Worm (Caenorhabditis elegans) whole organism, L4 larva: Measurements from ENCODE around the gene fbxb-85.

ENCODE experiments used
- D1046.2 ChIP-seq: fragments of 200-800 bp; sonication (Bioruptor generic); IDR thresholded peaks from 2 replicates; pipeline ENCODE4 v1.3.6; 2022; ENCODE audit warnings: missing genetic modification characterization, missing compliant biosample characterization
- F26F4.8 ChIP-seq: fragments of 200-800 bp; sonication (Bioruptor generic); conservative IDR thresholded peaks from 2 replicates; pipeline ENCODE4 v1.3.6; 2022; ENCODE audit warnings: missing genetic modification characterization, missing compliant biosample characterization
- F44E2.7 ChIP-seq: fragments of 200-800 bp; sonication (Bioruptor generic); IDR thresholded peaks from 2 replicates; pipeline ENCODE4 v2.1.2; 2022; ENCODE audit warnings: missing genetic modification characterization, missing compliant biosample characterization
- F49E8.2 ChIP-seq: sonication (generic microtip); optimal IDR thresholded peaks from 2 replicates; lab custom pipeline; 2016; ENCODE audit warnings: missing compliant biosample characterization, mild to moderate bottlenecking, missing genetic modification characterization, borderline replicate concordance
- T20F7.1 ChIP-seq: fragments of 200-800 bp; sonication (Bioruptor generic); optimal IDR thresholded peaks from 2 replicates; lab custom pipeline; 2018; ENCODE audit warnings: mild to moderate bottlenecking, missing genetic modification characterization, missing compliant biosample characterization
- T26A8.4 ChIP-seq: fragments of 200-800 bp; sonication (Bioruptor generic); IDR thresholded peaks from 2 replicates; pipeline ENCODE4 v1.3.6; 2022; ENCODE audit warnings: missing genetic modification characterization, missing compliant biosample characterization
- Y105C5A.15 ChIP-seq: fragments of 200-800 bp; sonication (Bioruptor generic); IDR thresholded peaks from 2 replicates; pipeline ENCODE4 v1.3.6; 2022; ENCODE audit warnings: missing genetic modification characterization, missing compliant biosample characterization
- Y75B8A.6 ChIP-seq: fragments of 200-800 bp; sonication (Bioruptor generic); IDR thresholded peaks from 2 replicates; pipeline ENCODE4 v1.3.6; 2022; ENCODE audit warnings: missing genetic modification reagents, missing genetic modification characterization, missing compliant biosample characterization
- aha-1 ChIP-seq: fragments of 150-350 bp; peaks from one replicate; lab custom pipeline; 2014; ENCODE audit warnings: missing biosample characterization, missing genetic modification characterization
- attf-4 ChIP-seq: sonication (generic microtip); optimal IDR thresholded peaks from 3 replicates; lab custom pipeline; 2017; ENCODE audit warnings: missing biosample characterization, missing genetic modification characterization
- ceh-20 ChIP-seq: fragments of 200-800 bp; sonication (Bioruptor generic); IDR thresholded peaks from 2 replicates; pipeline ENCODE4 v1.3.6; 2022; ENCODE audit warnings: missing genetic modification reagents, missing genetic modification characterization, missing compliant biosample characterization
- daf-12 ChIP-seq: fragments of 150-350 bp; optimal IDR thresholded peaks from 2 replicates; lab custom pipeline; 2014; ENCODE audit warnings: missing biosample characterization, missing genetic modification reagents, missing genetic modification characterization
- daf-16 ChIP-seq, 3 experiments: sonication (generic microtip); optimal IDR thresholded peaks; 2 replicates each; lab custom pipeline; 2016 to 2017; ENCODE audit warnings: missing genetic modification characterization in 3 of 3, missing genetic modification reagents in 3 of 3, mild to moderate bottlenecking in 2 of 3, missing compliant biosample characterization in 2 of 3, missing biosample characterization in 1 of 3, moderate library complexity in 1 of 3
- dmd-9 ChIP-seq: fragments of 200-800 bp; sonication (Bioruptor generic); IDR thresholded peaks from 2 replicates; pipeline ENCODE4 v1.3.6; 2022; ENCODE audit warnings: missing genetic modification reagents, missing genetic modification characterization, missing compliant biosample characterization
- duxl-1 ChIP-seq: sonication (generic microtip); optimal IDR thresholded peaks from 2 replicates; lab custom pipeline; 2016; ENCODE audit warnings: mild to moderate bottlenecking, missing genetic modification characterization, moderate library complexity, missing compliant biosample characterization; ENCODE audit not compliant: poor library complexity
- egl-43 ChIP-seq: fragments of 200-800 bp; sonication (Bioruptor generic); IDR thresholded peaks from 2 replicates; pipeline ENCODE4 v1.3.6; 2022; ENCODE audit warnings: missing genetic modification reagents, missing genetic modification characterization, missing compliant biosample characterization
- fkh-10 ChIP-seq: fragments of 150-350 bp; optimal IDR thresholded peaks from 2 replicates; lab custom pipeline; 2014; ENCODE audit warnings: missing biosample characterization, missing genetic modification reagents, missing genetic modification characterization
- gei-8 ChIP-seq: fragments of 200-800 bp; sonication (Bioruptor generic); optimal IDR thresholded peaks from 2 replicates; lab custom pipeline; 2018; ENCODE audit warnings: mild to moderate bottlenecking, missing genetic modification characterization, missing compliant biosample characterization
- hlh-11 ChIP-seq: fragments of 200-800 bp; sonication (Bioruptor generic); optimal IDR thresholded peaks from 2 replicates; lab custom pipeline; 2018; ENCODE audit warnings: mild to moderate bottlenecking, missing genetic modification characterization, missing compliant biosample characterization
- hlh-30 ChIP-seq: sonication (generic microtip); optimal IDR thresholded peaks from 2 replicates; lab custom pipeline; 2017; ENCODE audit warnings: antibody characterized with exemption, mild to moderate bottlenecking, missing genetic modification characterization, missing compliant biosample characterization; ENCODE audit not compliant: insufficient read depth
- jun-1 ChIP-seq: fragments of 150-350 bp; optimal IDR thresholded peaks from 2 replicates; lab custom pipeline; 2014; ENCODE audit warnings: missing biosample characterization, missing genetic modification reagents, missing genetic modification characterization
- madf-5 ChIP-seq, 2 experiments: fragments of 200-800 bp; sonication (Bioruptor generic); IDR thresholded peaks; 2 replicates each; pipeline ENCODE4 v1.3.6; 2022; ENCODE audit warnings: missing compliant biosample characterization in 2 of 2, missing genetic modification characterization in 2 of 2
- mep-1 ChIP-seq: fragments of 150-350 bp; sonication (generic microtip); optimal IDR thresholded peaks from 3 replicates; lab custom pipeline; 2014; ENCODE audit warnings: missing biosample characterization, missing genetic modification characterization
- nhr-11 ChIP-seq: fragments of 150-350 bp; optimal IDR thresholded peaks from 2 replicates; lab custom pipeline; 2014; ENCODE audit warnings: missing biosample characterization, missing genetic modification characterization
- nhr-111 ChIP-seq: fragments of 200-800 bp; sonication (Bioruptor generic); optimal IDR thresholded peaks from 2 replicates; lab custom pipeline; 2018; ENCODE audit warnings: mild to moderate bottlenecking, missing genetic modification characterization, missing compliant biosample characterization
- nhr-76 ChIP-seq: fragments of 150-350 bp; optimal IDR thresholded peaks from 2 replicates; lab custom pipeline; 2014; ENCODE audit warnings: missing biosample characterization, missing genetic modification characterization
- nhr-77 ChIP-seq: fragments of 150-350 bp; optimal IDR thresholded peaks from 2 replicates; lab custom pipeline; 2014; ENCODE audit warnings: missing biosample characterization, missing genetic modification characterization
- set-16 ChIP-seq: fragments of 200-800 bp; sonication (Bioruptor generic); IDR thresholded peaks from 2 replicates; pipeline ENCODE4 v1.3.6; 2022; ENCODE audit warnings: missing genetic modification reagents, missing genetic modification characterization, missing compliant biosample characterization
- snpc-4 ChIP-seq: fragments of 150-350 bp; optimal IDR thresholded peaks from 2 replicates; lab custom pipeline; 2014; ENCODE audit warnings: missing biosample characterization, missing genetic modification characterization

fbxb-85 gene

DNA sequence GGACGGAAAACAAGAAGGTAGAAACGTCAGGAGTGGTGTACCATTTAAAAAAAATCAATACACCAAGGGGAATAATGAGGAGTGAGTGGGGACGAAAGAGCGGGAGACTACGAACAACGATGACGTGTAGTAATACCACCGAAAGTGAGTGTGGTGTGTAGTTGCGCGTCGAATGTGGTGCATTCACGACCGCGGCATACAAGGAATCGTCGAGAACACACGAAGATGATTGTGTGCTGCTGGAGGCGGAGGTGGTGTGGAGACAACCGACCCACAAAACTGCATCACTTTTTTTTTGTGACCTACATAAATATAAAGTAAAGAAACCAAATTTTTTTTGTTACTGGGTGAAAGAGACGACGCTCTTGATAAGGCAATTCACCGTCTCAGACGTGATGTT, 30.4 kb downstream of the fbxb-85 start (continued):
- no peak for TF ChIP-seq Y75B8A.6
- no peak for TF ChIP-seq nhr-111
- no peak for TF ChIP-seq F44E2.7 (GFP tag; lab: Robert Waterston, UW)
- no peak for TF ChIP-seq snpc-4
- TF ChIP-seq F49E8.2 (tag; lab: Kevin White, UChicago), result no peak
- TF ChIP-seq T20F7.1 (GFP tag; lab: Kevin White, UChicago), result peak; percentile 48
- TF ChIP-seq hlh-11 (tag; lab: Kevin White, UChicago), result peak; percentile 82

DNA sequence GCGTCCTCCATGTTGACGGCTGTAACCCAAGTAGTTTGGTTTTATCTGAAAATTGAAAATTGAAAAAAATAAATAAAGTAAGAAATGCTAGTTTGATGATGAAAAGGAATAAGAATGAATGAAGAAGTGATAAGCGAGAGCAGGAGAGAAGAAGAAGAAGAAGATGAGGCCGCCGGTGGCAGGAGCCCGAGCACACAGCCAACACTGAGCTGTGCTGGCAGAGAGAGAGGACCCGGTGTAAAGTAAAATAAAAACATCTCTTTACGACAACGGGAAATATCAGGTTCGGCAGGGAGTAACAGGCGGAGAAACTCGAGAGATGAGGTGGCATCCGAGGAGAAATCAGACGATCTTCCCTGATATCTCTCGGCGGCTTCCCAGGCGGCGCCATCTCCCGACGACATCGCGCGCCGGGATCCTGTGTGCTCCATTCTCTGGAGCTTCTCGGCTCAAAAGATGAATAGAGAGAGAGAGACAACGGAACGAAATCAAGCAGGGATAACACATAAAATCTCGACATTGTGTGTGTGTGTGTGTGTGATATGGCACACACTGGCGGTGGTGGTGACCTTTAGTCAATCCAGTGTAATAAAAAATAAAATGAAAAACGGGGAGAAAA, 31.9 kb downstream of the fbxb-85 start, which contains the start of gene sca-1:
TSS of gene sca-1 (minus strand) at position 51 of the 619 bp plus-strand sequence.
- TF ChIP-seq jun-1 (tag; lab: Kevin White, UChicago) (no peak), daf-16 (GFP tag; optimal IDR thresholded peaks at IDR 0.05; lab: Kevin White, UChicago) (peak in 1 of 2 experiments; percentile 20), daf-16 (tag; optimal IDR thresholded peaks at IDR 0.05; lab: Kevin White, UChicago) (no peak), set-16 (peak; percentile 89), hlh-30 (tag; lab: Kevin White, UChicago) (no peak), T26A8.4 (GFP tag; lab: Robert Waterston, UW) (0 out of 2 replicates have a peak, but pooled peaks have one; percentile 13), nhr-76 (tag; lab: Kevin White, UChicago) (no peak), aha-1 (tag; lab: Kevin White, UChicago) (peak; percentile 75), egl-43 (GFP tag; lab: Robert Waterston, UW) (peak; percentile 33; the same call in 1 of the 2 replicates), daf-12 (no peak), D1046.2 (0 out of 2 replicates have a peak, but pooled peaks have one; percentile 9), fkh-10 (no peak), T20F7.1 (GFP tag; lab: Kevin White, UChicago) (no peak), dmd-9 (GFP tag; lab: Robert Waterston, UW) (0 out of 2 replicates have a peak, but pooled peaks have one; percentile 7), madf-5 (GFP tag; IDR thresholded peaks at IDR 0.05; lab: Robert Waterston, UW) (0 out of 4 replicates have a peak, but pooled peaks of 1 of the 2 experiments have one; percentile 61), hlh-11 (tag; lab: Kevin White, UChicago) (peak; percentile 48), mep-1 (no peak), duxl-1 (tag; lab: Kevin White, UChicago) (no peak)

DNA sequence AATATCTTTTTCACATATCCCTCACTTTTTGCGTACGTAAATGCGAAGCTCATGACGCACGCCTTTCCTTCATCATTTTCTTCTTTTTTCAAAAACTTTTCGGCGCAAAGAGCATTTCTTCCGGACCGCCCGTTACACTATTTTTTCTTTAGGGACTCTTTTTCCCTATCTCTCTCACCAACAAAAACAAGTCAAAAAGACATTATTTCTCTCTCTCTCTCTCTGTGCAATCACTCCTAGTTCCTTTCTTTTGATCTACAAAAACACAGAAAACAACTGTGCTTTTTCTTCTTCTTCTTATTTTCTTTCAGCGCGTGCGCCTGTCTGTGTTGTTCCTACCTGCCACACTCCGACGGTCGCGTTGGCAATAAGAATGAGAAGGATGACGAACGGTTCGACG, 32.7 kb downstream of the fbxb-85 start:
- TF ChIP-seq nhr-11 (tag; lab: Kevin White, UChicago) (peak; percentile 63), daf-16 (GFP tag; optimal IDR thresholded peaks at IDR 0.05; lab: Kevin White, UChicago) (peak in 1 of 2 experiments; percentile 42), daf-16 (tag; optimal IDR thresholded peaks at IDR 0.05; lab: Kevin White, UChicago) (no peak), Y105C5A.15 (GFP tag; lab: Robert Waterston, UW) (no peak), aha-1 (tag; lab: Kevin White, UChicago) (peak; percentile 24)

DNA sequence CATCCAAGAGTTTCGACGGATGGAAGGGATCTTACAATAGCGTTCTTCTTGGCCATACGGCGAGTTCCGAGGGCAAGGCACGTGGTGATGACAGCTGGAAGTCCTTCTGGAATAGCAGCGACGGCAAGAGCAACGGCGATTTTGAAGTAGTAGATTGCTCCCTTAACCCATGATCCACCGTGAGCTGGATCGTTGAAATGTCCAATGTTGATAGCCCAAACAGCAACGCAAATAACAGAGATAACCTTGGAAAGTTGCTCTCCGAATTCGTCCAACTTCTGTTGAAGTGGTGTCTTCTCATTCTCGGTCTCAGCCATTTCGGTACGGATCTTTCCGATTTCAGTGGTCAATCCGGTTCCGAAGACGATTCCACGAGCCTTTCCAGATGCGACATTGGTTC, 33.6 kb downstream of the fbxb-85 start:
- TF ChIP-seq aha-1 (tag; lab: Kevin White, UChicago) (peak; percentile 92), D1046.2 (0 out of 2 replicates have a peak, but pooled peaks have one; percentile 33), F26F4.8 (GFP tag; lab: Robert Waterston, UW) (peak; percentile 14; the same call in 1 of the 2 replicates), duxl-1 (tag; lab: Kevin White, UChicago) (peak; percentile 53), gei-8 (GFP tag; lab: Kevin White, UChicago) (no peak), attf-4 (tag; lab: Kevin White, UChicago) (no peak)

DNA sequence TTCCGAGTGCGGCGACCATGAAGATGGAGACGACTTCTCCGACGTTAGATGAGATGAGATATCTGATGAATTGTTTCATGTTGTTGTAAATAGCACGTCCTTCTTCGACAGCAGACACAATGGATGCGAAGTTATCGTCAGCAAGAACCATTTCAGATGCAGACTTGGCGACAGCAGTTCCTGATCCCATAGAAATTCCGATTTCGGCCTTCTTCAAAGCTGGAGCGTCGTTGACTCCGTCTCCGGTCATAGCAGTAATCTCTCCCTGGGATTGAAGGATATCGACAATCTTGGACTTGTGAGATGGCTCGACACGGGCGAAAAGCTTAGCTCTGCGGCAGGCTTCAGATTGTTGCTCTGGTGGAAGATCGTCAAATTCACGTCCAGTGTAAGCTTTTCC, 34.9 kb downstream of the fbxb-85 start:
- TF ChIP-seq ceh-20 (GFP tag; lab: Robert Waterston, UW) (no peak), aha-1 (tag; lab: Kevin White, UChicago) (peak; percentile 96), dmd-9 (GFP tag; lab: Robert Waterston, UW) (no peak), fkh-10 (no peak), nhr-77 (tag; lab: Kevin White, UChicago) (no peak)
- TF ChIP-seq, all 104 proteins: peak for 1
